Worm (Caenorhabditis elegans): ENCODE results near the gene C07G1.7.

The C07G1.7 gene

DNA sequence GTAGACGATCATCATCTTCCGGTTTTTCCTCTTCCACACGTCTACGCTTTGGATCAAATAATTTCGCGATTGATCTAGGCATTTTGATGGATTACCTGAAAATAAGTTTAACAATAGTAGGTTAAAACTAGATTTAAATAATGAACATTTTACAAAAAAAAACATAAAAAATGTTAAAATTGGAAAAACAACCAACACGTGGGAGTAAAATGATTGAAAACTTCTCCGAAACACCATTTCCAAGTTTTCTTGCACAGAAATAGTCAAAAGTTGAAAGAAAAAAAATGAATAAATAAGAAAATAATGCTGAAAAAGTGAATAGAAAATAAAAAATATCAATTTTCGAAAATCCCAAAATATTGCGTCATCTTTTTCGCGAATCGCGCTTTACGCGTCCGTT is at the start of gene C07G1.7:
TSS of gene C07G1.7 (minus strand) at position 101 of the 400 bp plus-strand sequence.
- TF ChIP-seq ekl-4 (GFP tag; IDR thresholded peaks at IDR 0.05) (no peak), nhr-179 (tag; optimal IDR thresholded peaks at IDR 0.05) (no peak), F49E8.2 (tag; optimal IDR thresholded peaks at IDR 0.05; ENCODE audit: insufficient read depth) (no peak), B0035.1 (tag; optimal IDR thresholded peaks at IDR 0.05) (no peak), Y67H2A.10 (GFP tag; conservative IDR thresholded peaks at IDR 0.05) (no peak), die-1 (tag; optimal IDR thresholded peaks at IDR 0.05) (no peak), ztf-28 (GFP tag; IDR thresholded peaks at IDR 0.05) (no peak), repo-1 (tag; optimal IDR thresholded peaks at IDR 0.05) (no peak), fkh-3 (tag; optimal IDR thresholded peaks at IDR 0.05) (no peak), unc-62 (GFP tag; optimal IDR thresholded peaks at IDR 0.05) (no peak), xnd-1 (tag; optimal IDR thresholded peaks at IDR 0.05) (no peak), madf-8 (GFP tag; conservative IDR thresholded peaks at IDR 0.05) (no peak), Y53F4B.3 (GFP tag; IDR thresholded peaks at IDR 0.05) (no peak), athp-1 (tag; optimal IDR thresholded peaks at IDR 0.05) (no peak), cebp-2 (GFP tag; IDR thresholded peaks at IDR 0.05) (no peak), ets-4 (GFP tag; optimal IDR thresholded peaks at IDR 0.05) (no peak), D2030.7 (GFP tag; IDR thresholded peaks at IDR 0.05) (no peak), F57C9.4 (tag; optimal IDR thresholded peaks at IDR 0.05) (no peak)

- peak; percentile 30; the same call in 1 of the 2 replicates for TF ChIP-seq attf-6 (GFP tag; IDR thresholded peaks at IDR 0.05)
- TF ChIP-seq nfya-2 (GFP tag; IDR thresholded peaks at IDR 0.05), result no peak
- TF ChIP-seq Y67H2A.10 (GFP tag; conservative IDR thresholded peaks at IDR 0.05), result no peak
- TF ChIP-seq Y56A3A.18 (GFP tag; IDR thresholded peaks at IDR 0.05), result peak; percentile 66
- TF ChIP-seq repo-1 (tag; optimal IDR thresholded peaks at IDR 0.05), result peak; percentile 33
- no peak for TF ChIP-seq madf-3 (GFP tag; IDR thresholded peaks at IDR 0.05)
- peak; percentile 63 for TF ChIP-seq F52B5.7 (tag; optimal IDR thresholded peaks at IDR 0.05)
- peak; percentile 20 for TF ChIP-seq atf-7 (tag; optimal IDR thresholded peaks at IDR 0.05)
- TF ChIP-seq Y53G8AR.9 (GFP tag; conservative IDR thresholded peaks at IDR 0.05), result peak; percentile 58; the same call in 1 of the 2 replicates
- TF ChIP-seq pbrm-1 (GFP tag; IDR thresholded peaks at IDR 0.05), result 0 out of 2 replicates have a peak, but pooled peaks have one; percentile 10
- TF ChIP-seq T07F8.4 (tag; optimal IDR thresholded peaks at IDR 0.05), result no peak
- TF ChIP-seq tbp1 (GFP tag; optimal IDR thresholded peaks at IDR 0.05), result peak; percentile 24
- TF ChIP-seq F23B12.7 (tag; optimal IDR thresholded peaks at IDR 0.05; ENCODE audit: insufficient read depth), result no peak
- peak; percentile 15 for TF ChIP-seq lin-40 (tag; optimal IDR thresholded peaks at IDR 0.05)
- TF ChIP-seq ztf-18 (tag; optimal IDR thresholded peaks at IDR 0.05), result no peak
- TF ChIP-seq dpff-1 (tag; optimal IDR thresholded peaks at IDR 0.05), result peak; percentile 45
- TF ChIP-seq ZK185.1 (tag; optimal IDR thresholded peaks at IDR 0.05; ENCODE audit: poor library complexity, severe bottlenecking), result peak; percentile 30
- 0 out of 2 replicates have a peak, but pooled peaks have one; percentile 36 for TF ChIP-seq cebp-2 (GFP tag; IDR thresholded peaks at IDR 0.05)
- 0 out of 2 replicates have a peak, but pooled peaks have one; percentile 23 for TF ChIP-seq rcor-1 (GFP tag; IDR thresholded peaks at IDR 0.05)
- TF ChIP-seq let-526 (GFP tag; IDR thresholded peaks at IDR 0.05), result 0 out of 2 replicates have a peak, but pooled peaks have one; percentile 44
- TF ChIP-seq unc-62 (GFP tag; optimal IDR thresholded peaks at IDR 0.05), result peak; percentile 91
- TF ChIP-seq nhr-120 (GFP tag; IDR thresholded peaks at IDR 0.05), result no peak
- peak; percentile 8 for TF ChIP-seq ztf-22 (GFP tag; optimal IDR thresholded peaks at IDR 0.05)
- no peak; the same call in 1 of the 2 replicates for TF ChIP-seq mcd-1 (GFP tag; IDR thresholded peaks at IDR 0.05)
- TF ChIP-seq snpc-4 (GFP tag; optimal IDR thresholded peaks at IDR 0.05), result no peak
- TF ChIP-seq snpc-4 (tag; optimal IDR thresholded peaks at IDR 0.05), result no peak
- TF ChIP-seq nhr-80 (tag; optimal IDR thresholded peaks at IDR 0.05), result peak; percentile 82
- TF ChIP-seq ets-4 (GFP tag; optimal IDR thresholded peaks at IDR 0.05), result peak; percentile 6
- TF ChIP-seq ekl-4 (GFP tag; IDR thresholded peaks at IDR 0.05), result no peak; the same call in 1 of the 2 replicates
- TF ChIP-seq him-1 (tag; optimal IDR thresholded peaks at IDR 0.05), result no peak
- TF ChIP-seq sea-2 (GFP tag; IDR thresholded peaks at IDR 0.05), result 0 out of 2 replicates have a peak, but pooled peaks have one; percentile 12
- peak; percentile 63 for TF ChIP-seq B0336.3 (GFP tag; IDR thresholded peaks at IDR 0.05)
- peak; percentile 37; the same call in 1 of the 2 replicates for TF ChIP-seq hmg-1.2 (GFP tag; IDR thresholded peaks at IDR 0.05)
- TF ChIP-seq unc-130 (GFP tag; optimal IDR thresholded peaks at IDR 0.05), result no peak
Measured at ce11 chrIV:8260848-8261638, 49.4 kb upstream of the C07G1.7 start, which contains the start of gene vit-6. vit-6 (plus strand) TSS chrIV:8261157.
